Fruit fly (Drosophila melanogaster) whole organism, embryonic: ENCODE measurements around the gene CG34293.

ENCODE experiments used
- BEAF-32 ChIP-seq: fragments of 200-800 bp; sonication (Bioruptor generic); optimal IDR thresholded peaks from 3 replicates; lab custom pipeline; 2017; ENCODE audit warnings: missing biosample characterization, missing genetic modification characterization, mild to moderate bottlenecking, moderate library complexity, missing genetic modification reagents
- C15 ChIP-seq: fragments of 200-800 bp; sonication (Bioruptor generic); IDR thresholded peaks from 3 replicates; pipeline ENCODE4 v1.3.6; 2022; ENCODE audit warnings: missing biosample characterization, missing genetic modification characterization
- CG10274 ChIP-seq: fragments of 200-800 bp; sonication (Bioruptor generic); optimal IDR thresholded peaks from 3 replicates; lab custom pipeline; 2017; ENCODE audit warnings: missing biosample characterization, mild to moderate bottlenecking, missing genetic modification characterization
- CG10543 ChIP-seq: fragments of 200-800 bp; sonication (Bioruptor generic); optimal IDR thresholded peaks from 3 replicates; lab custom pipeline; 2017; ENCODE audit warnings: missing biosample characterization, mild to moderate bottlenecking, missing genetic modification characterization, moderate library complexity
- CG11093 ChIP-seq: fragments of 200-800 bp; sonication (Bioruptor generic); IDR thresholded peaks from 3 replicates; pipeline ENCODE4 v1.3.6; 2022; ENCODE audit warnings: missing biosample characterization, missing genetic modification characterization
- CG12104 ChIP-seq: fragments of 200-800 bp; sonication (Bioruptor generic); optimal IDR thresholded peaks from 3 replicates; lab custom pipeline; 2016; ENCODE audit warnings: missing biosample characterization, missing genetic modification characterization
- CG12299 ChIP-seq: fragments of 200-800 bp; sonication (Bioruptor generic); optimal IDR thresholded peaks from 2 replicates; lab custom pipeline; 2018; ENCODE audit warnings: missing biosample characterization, mild to moderate bottlenecking, missing genetic modification characterization
- CG13123 ChIP-seq: fragments of 200-800 bp; sonication (Bioruptor generic); optimal IDR thresholded peaks from 2 replicates; lab custom pipeline; 2016; ENCODE audit warnings: missing biosample characterization, missing genetic modification characterization
- CG13624 ChIP-seq: fragments of 200-800 bp; sonication (Bioruptor generic); optimal IDR thresholded peaks from 2 replicates; lab custom pipeline; 2016; ENCODE audit warnings: missing biosample characterization, missing genetic modification characterization
- CG13775 ChIP-seq: fragments of 200-800 bp; sonication (Bioruptor generic); optimal IDR thresholded peaks from 3 replicates; lab custom pipeline; 2017; ENCODE audit warnings: missing biosample characterization, mild to moderate bottlenecking, missing genetic modification characterization
- CG15269 ChIP-seq: fragments of 200-800 bp; sonication (Bioruptor generic); optimal IDR thresholded peaks from 2 replicates; lab custom pipeline; 2018; ENCODE audit warnings: missing biosample characterization, mild to moderate bottlenecking, missing genetic modification characterization, moderate library complexity
- CG15601 ChIP-seq: fragments of 200-800 bp; sonication (Bioruptor generic); optimal IDR thresholded peaks from 3 replicates; lab custom pipeline; 2019; ENCODE audit warnings: missing biosample characterization, mild to moderate bottlenecking, missing genetic modification characterization, moderate library complexity
- CG1603 ChIP-seq: fragments of 200-800 bp; sonication (Bioruptor generic); optimal IDR thresholded peaks from 2 replicates; lab custom pipeline; 2019; ENCODE audit warnings: missing biosample characterization, mild to moderate bottlenecking, missing genetic modification characterization, moderate library complexity
- CG17359 ChIP-seq: fragments of 200-800 bp; sonication (Bioruptor generic); optimal IDR thresholded peaks from 3 replicates; lab custom pipeline; 2018; ENCODE audit warnings: missing biosample characterization, mild to moderate bottlenecking, missing genetic modification characterization, moderate library complexity
- CG31365 ChIP-seq: fragments of 200-800 bp; sonication (Bioruptor generic); optimal IDR thresholded peaks from 2 replicates; lab custom pipeline; 2018; ENCODE audit warnings: missing biosample characterization, mild to moderate bottlenecking, missing genetic modification characterization
- CG31388 ChIP-seq: fragments of 200-800 bp; sonication (Bioruptor generic); optimal IDR thresholded peaks from 2 replicates; lab custom pipeline; 2016; ENCODE audit warnings: missing biosample characterization, missing genetic modification characterization
- CG31441 ChIP-seq: fragments of 200-800 bp; sonication (Bioruptor generic); IDR thresholded peaks from 2 replicates; pipeline ENCODE4 v1.3.6; 2022; ENCODE audit warnings: missing biosample characterization, missing genetic modification characterization
- CG32772 ChIP-seq: fragments of 200-800 bp; sonication (Bioruptor generic); IDR thresholded peaks from 2 replicates; pipeline ENCODE4 v1.3.6; 2022; ENCODE audit warnings: missing biosample characterization, missing genetic modification characterization
- CG34422 ChIP-seq: fragments of 200-800 bp; sonication (Bioruptor generic); IDR thresholded peaks from 3 replicates; pipeline ENCODE4 v1.3.6; 2022; ENCODE audit warnings: missing biosample characterization, missing genetic modification characterization
- CG4328 ChIP-seq: fragments of 200-800 bp; sonication (Bioruptor generic); optimal IDR thresholded peaks from 3 replicates; lab custom pipeline; 2017; ENCODE audit warnings: missing biosample characterization, missing genetic modification reagents, missing genetic modification characterization
- CG4854 ChIP-seq: fragments of 200-800 bp; sonication (Bioruptor generic); optimal IDR thresholded peaks from 2 replicates; lab custom pipeline; 2016; ENCODE audit warnings: missing biosample characterization, missing genetic modification characterization, inconsistent platforms
- CG5180 ChIP-seq: fragments of 200-800 bp; sonication (Bioruptor generic); optimal IDR thresholded peaks from 3 replicates; lab custom pipeline; 2017; ENCODE audit warnings: missing biosample characterization, missing genetic modification characterization, mild to moderate bottlenecking, moderate library complexity, missing genetic modification reagents
- CG7928 ChIP-seq: fragments of 200-800 bp; sonication (Bioruptor generic); optimal IDR thresholded peaks from 2 replicates; lab custom pipeline; 2017; ENCODE audit warnings: missing biosample characterization, mild to moderate bottlenecking, missing genetic modification characterization
- Camta ChIP-seq: fragments of 200-800 bp; sonication (Bioruptor generic); optimal IDR thresholded peaks from 2 replicates; lab custom pipeline; 2016; ENCODE audit warnings: missing biosample characterization, missing genetic modification characterization
- CkIIα-i1 ChIP-seq: fragments of 200-800 bp; sonication (Bioruptor generic); IDR thresholded peaks from 2 replicates; pipeline ENCODE4 v1.3.6; 2022; ENCODE audit warnings: missing biosample characterization, missing genetic modification characterization
- Eip74EF ChIP-seq, 2 experiments: fragments of 200-800 bp in 1 of 2; fragments of >200 bp in 1 of 2; sonication (Bioruptor generic) in 1 of 2; optimal IDR thresholded peaks; 2 replicates each; lab custom pipeline; 2017 to 2019; ENCODE audit warnings: missing biosample characterization in 2 of 2, missing genetic modification characterization in 2 of 2, mild to moderate bottlenecking in 1 of 2, moderate library complexity in 1 of 2
- Ets97D ChIP-seq: fragments of 200-800 bp; sonication (Bioruptor generic); optimal IDR thresholded peaks from 3 replicates; lab custom pipeline; 2016; ENCODE audit warnings: missing biosample characterization, missing genetic modification characterization
- H2.0 ChIP-seq: fragments of 200-800 bp; sonication (Bioruptor generic); IDR thresholded peaks from 2 replicates; pipeline ENCODE4 v1.3.6; 2022; ENCODE audit warnings: missing biosample characterization, missing genetic modification characterization
- Hr51 ChIP-seq, 2 experiments: fragments of 200-800 bp; sonication (Bioruptor generic); optimal IDR thresholded peaks; 2 replicates in 1 of 2; 3 replicates in 1 of 2; lab custom pipeline; 2016 to 2018; ENCODE audit warnings: missing biosample characterization in 2 of 2, missing genetic modification characterization in 2 of 2, mild to moderate bottlenecking in 1 of 2, moderate library complexity in 1 of 2
- Hr78 ChIP-seq, 2 experiments: fragments of 200-800 bp in 1 of 2; fragments of >200 bp in 1 of 2; sonication (Bioruptor generic) in 1 of 2; optimal IDR thresholded peaks; 2 replicates each; lab custom pipeline; 2017 to 2019; ENCODE audit warnings: missing biosample characterization in 2 of 2, missing genetic modification characterization in 2 of 2, mild to moderate bottlenecking in 1 of 2, moderate library complexity in 1 of 2
- Med ChIP-seq: fragments of 200-800 bp; sonication (Bioruptor generic); peaks from one replicate; lab custom pipeline; 2016; ENCODE audit warnings: missing biosample characterization, missing genetic modification characterization, mild to moderate bottlenecking, inconsistent platforms, moderate library complexity
- Ravus ChIP-seq: fragments of 200-800 bp; sonication (Bioruptor generic); IDR thresholded peaks from 2 replicates; pipeline ENCODE4 v1.3.6; 2022; ENCODE audit warnings: missing biosample characterization, missing genetic modification characterization
- Sin3A ChIP-seq: fragments of >200 bp; optimal IDR thresholded peaks from 2 replicates; lab custom pipeline; 2018
- Stat92E ChIP-seq, 3 experiments: fragments of >200 bp in 2 of 3; fragments of 200-800 bp in 1 of 3; sonication (Bioruptor generic) in 1 of 3; optimal IDR thresholded peaks; 2 replicates each; lab custom pipeline; 2017 to 2019; ENCODE audit warnings: missing biosample characterization in 3 of 3, missing genetic modification characterization in 3 of 3, mild to moderate bottlenecking in 1 of 3, moderate library complexity in 1 of 3
- Taf1 ChIP-seq: fragments of 200-800 bp; sonication (Bioruptor generic); IDR thresholded peaks from 2 replicates; pipeline ENCODE4 v1.3.6; 2022; ENCODE audit warnings: missing biosample characterization, missing genetic modification characterization
- ash1 ChIP-seq: fragments of 200-800 bp; sonication (Bioruptor generic); optimal IDR thresholded peaks from 2 replicates; lab custom pipeline; 2018; ENCODE audit warnings: missing biosample characterization, mild to moderate bottlenecking, missing genetic modification characterization
- az2 ChIP-seq: fragments of 200-800 bp; sonication (Bioruptor generic); optimal IDR thresholded peaks from 3 replicates; lab custom pipeline; 2016; ENCODE audit warnings: missing biosample characterization, missing genetic modification characterization
- chm ChIP-seq: fragments of 200-800 bp; sonication (Bioruptor generic); IDR thresholded peaks from 2 replicates; pipeline ENCODE4 v1.3.6; 2022; ENCODE audit warnings: missing biosample characterization, missing genetic modification characterization
- ci ChIP-seq: fragments of 200-800 bp; sonication (Bioruptor generic); IDR thresholded peaks from 3 replicates; pipeline ENCODE4 v1.3.6; 2022; ENCODE audit warnings: missing biosample characterization, missing genetic modification characterization
- fru ChIP-seq: fragments of >200 bp; optimal IDR thresholded peaks from 2 replicates; lab custom pipeline; 2017
- hkb ChIP-seq, 2 experiments: fragments of 200-800 bp in 1 of 2; fragments of >200 bp in 1 of 2; sonication (Bioruptor generic) in 1 of 2; IDR thresholded peaks in 1 of 2; optimal IDR thresholded peaks in 1 of 2; 2 replicates each; pipeline versions ENCODE4 v1.3.6 to Lab custom; 2017 to 2022; ENCODE audit warnings: missing biosample characterization in 1 of 2, missing genetic modification characterization in 1 of 2
- lov ChIP-seq, 2 experiments: fragments of 200-800 bp in 1 of 2; fragments of >200 bp in 1 of 2; sonication (Bioruptor generic) in 1 of 2; IDR thresholded peaks in 1 of 2; optimal IDR thresholded peaks in 1 of 2; 2 replicates in 1 of 2; 3 replicates in 1 of 2; pipeline versions ENCODE4 v1.3.6 to Lab custom; 2017 to 2022; ENCODE audit warnings: missing biosample characterization in 1 of 2, missing genetic modification characterization in 1 of 2
- nerfin-1 ChIP-seq: fragments of 200-800 bp; sonication (Bioruptor generic); optimal IDR thresholded peaks from 3 replicates; lab custom pipeline; 2019; ENCODE audit warnings: missing biosample characterization, mild to moderate bottlenecking, missing genetic modification characterization, moderate library complexity
- odd ChIP-seq: fragments of 200-800 bp; sonication (Bioruptor generic); optimal IDR thresholded peaks from 2 replicates; lab custom pipeline; 2017; ENCODE audit warnings: missing biosample characterization, mild to moderate bottlenecking, missing genetic modification characterization
- peb ChIP-seq: fragments of 200-800 bp; sonication (Bioruptor generic); IDR thresholded peaks from 2 replicates; pipeline ENCODE4 v1.3.6; 2022; ENCODE audit warnings: missing biosample characterization, missing genetic modification characterization
- repo ChIP-seq: fragments of 200-800 bp; sonication (Bioruptor generic); optimal IDR thresholded peaks from 2 replicates; lab custom pipeline; 2016; ENCODE audit warnings: missing biosample characterization, missing genetic modification characterization
- shn ChIP-seq: fragments of 200-800 bp; sonication (Bioruptor generic); optimal IDR thresholded peaks from 3 replicates; lab custom pipeline; 2016; ENCODE audit warnings: missing biosample characterization, missing genetic modification characterization
- sqz ChIP-seq: fragments of 200-800 bp; sonication (Bioruptor generic); optimal IDR thresholded peaks from 3 replicates; lab custom pipeline; 2018; ENCODE audit warnings: missing biosample characterization, mild to moderate bottlenecking, missing genetic modification characterization
- z ChIP-seq: fragments of 200-800 bp; sonication (Bioruptor generic); IDR thresholded peaks from 3 replicates; pipeline ENCODE4 v1.3.6; 2022; ENCODE audit warnings: missing biosample characterization, missing genetic modification characterization

CG34293 gene

DNA sequence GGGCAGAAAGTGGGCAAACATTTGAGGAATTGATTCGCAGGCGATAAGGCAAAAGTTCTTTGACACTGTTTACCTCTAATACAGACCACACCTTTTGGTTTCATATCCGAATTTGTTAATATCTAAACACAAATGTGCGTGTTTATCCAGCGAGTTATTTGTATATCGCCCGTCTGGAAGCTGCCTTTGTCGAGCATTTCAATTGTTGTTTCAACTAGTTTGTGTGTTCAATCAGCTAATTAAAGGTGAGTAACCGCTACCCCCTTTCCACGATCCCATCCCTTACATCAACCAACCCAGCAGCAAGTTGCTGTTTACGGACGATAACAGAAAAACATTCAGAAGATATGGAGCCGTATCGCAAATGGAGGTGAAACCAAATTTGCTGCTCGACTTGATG is 34.0 kb downstream of the CG34293 start (continued):
- TF ChIP-seq Eip74EF (GFP tag; optimal IDR thresholded peaks at IDR 0.05; lab: Kevin White, UChicago) (no peak), Stat92E (GFP tag; optimal IDR thresholded peaks at IDR 0.05; lab: Kevin White, UChicago) (no peak), nerfin-1 (tag; lab: Kevin White, UChicago) (no peak), H2.0 (0 out of 2 replicates have a peak, but pooled peaks have one; percentile 12), CG12299 (tag; lab: Kevin White, UChicago) (peak; percentile 8), CG31365 (tag; lab: Kevin White, UChicago) (peak; percentile 19), Sin3A (no peak), CG31388 (no peak), z (GFP tag; lab: Robert Waterston, UW) (no peak)

DNA sequence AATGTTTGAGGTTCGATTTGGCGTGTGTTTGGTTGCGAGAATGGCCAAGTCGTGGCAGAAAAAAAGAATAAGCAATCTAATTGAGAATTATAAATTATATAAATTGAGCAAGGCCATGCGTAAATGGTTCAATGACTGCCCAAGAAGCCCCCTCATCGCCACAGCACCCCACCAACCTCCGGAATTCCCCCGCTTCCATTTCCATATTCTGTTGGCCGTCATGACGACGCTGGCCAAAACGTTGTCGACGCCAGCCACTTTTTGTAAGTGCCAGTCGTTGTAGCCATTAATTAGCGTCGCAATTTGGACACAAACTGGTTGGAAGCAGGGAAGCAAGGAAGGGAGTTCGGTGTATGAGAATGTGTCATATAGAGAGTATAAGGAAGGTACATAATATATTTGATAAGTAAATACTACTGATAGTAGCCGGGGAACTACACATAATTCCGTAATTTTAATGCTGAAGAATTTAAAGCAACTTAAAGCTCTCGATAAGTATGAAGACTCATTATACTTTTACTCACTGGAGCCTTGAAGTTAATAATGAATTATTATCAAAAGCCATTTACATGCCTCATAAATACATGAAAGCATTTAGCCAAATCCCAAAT is 34.7 kb downstream of the CG34293 start:
- TF ChIP-seq CG10543 (GFP tag; lab: Kevin White, UChicago): peak; percentile 37
- TF ChIP-seq lov (optimal IDR thresholded peaks at IDR 0.05; lab: Kevin White, UChicago): no peak
- no peak for TF ChIP-seq lov (GFP tag; IDR thresholded peaks at IDR 0.05; lab: Robert Waterston, UW)
- peak; percentile 4 for TF ChIP-seq CG13624 (GFP tag; lab: Kevin White, UChicago)
- no peak for TF ChIP-seq CkIIα-i1 (GFP tag; lab: Robert Waterston, UW)
- TF ChIP-seq Taf1: no peak
- TF ChIP-seq peb (GFP tag; lab: Robert Waterston, UW): no peak
- TF ChIP-seq ci (GFP tag; lab: Robert Waterston, UW): no peak
- TF ChIP-seq CG13123 (GFP tag; lab: Kevin White, UChicago): no peak
- no peak for TF ChIP-seq CG17359 (tag; lab: Kevin White, UChicago)
- TF ChIP-seq CG15601 (tag; lab: Kevin White, UChicago): no peak
- no peak for TF ChIP-seq CG31441 (GFP tag; lab: Robert Waterston, UW)
- TF ChIP-seq Ravus (GFP tag; lab: Robert Waterston, UW): no peak
- no peak for TF ChIP-seq C15 (GFP tag; lab: Robert Waterston, UW)
- no peak for TF ChIP-seq sqz (GFP tag; lab: Kevin White, UChicago)
- TF ChIP-seq CG15269: peak; percentile 23
- TF ChIP-seq CG1603 (tag; lab: Kevin White, UChicago): no peak
- no peak for TF ChIP-seq CG11093 (GFP tag; lab: Robert Waterston, UW)
- peak; percentile 45 for TF ChIP-seq Med (GFP tag; lab: Kevin White, UChicago)
- TF ChIP-seq repo: no peak
- TF ChIP-seq CG12104 (GFP tag; lab: Kevin White, UChicago): no peak
- no peak for TF ChIP-seq CG7928
- no peak for TF ChIP-seq shn
- TF ChIP-seq CG4854 (GFP tag; lab: Kevin White, UChicago): no peak
- TF ChIP-seq CG5180 (GFP tag; lab: Kevin White, UChicago): no peak
- no peak for TF ChIP-seq chm
- TF ChIP-seq az2 (GFP tag; lab: Kevin White, UChicago): no peak
- TF ChIP-seq Hr78 (GFP tag; optimal IDR thresholded peaks at IDR 0.05; lab: Kevin White, UChicago): no peak
- no peak for TF ChIP-seq CG32772
- no peak for TF ChIP-seq Ets97D (GFP tag; lab: Kevin White, UChicago)
- no peak for TF ChIP-seq odd (GFP tag; lab: Kevin White, UChicago)
- no peak for TF ChIP-seq hkb (optimal IDR thresholded peaks at IDR 0.05; lab: Kevin White, UChicago)
- TF ChIP-seq hkb (GFP tag; IDR thresholded peaks at IDR 0.05; lab: Robert Waterston, UW): no peak
- no peak for TF ChIP-seq CG13775 (GFP tag; lab: Kevin White, UChicago)
- no peak for TF ChIP-seq CG4328 (GFP tag; lab: Kevin White, UChicago)
- no peak for TF ChIP-seq CG34422 (GFP tag; lab: Robert Waterston, UW)
- TF ChIP-seq Camta (GFP tag; lab: Kevin White, UChicago): no peak
- TF ChIP-seq CG10274 (GFP tag; lab: Kevin White, UChicago): no peak
- no peak for TF ChIP-seq ash1 (GFP tag; lab: Kevin White, UChicago)
- TF ChIP-seq fru (lab: Kevin White, UChicago): no peak
- no peak for TF ChIP-seq Hr51 (GFP tag; optimal IDR thresholded peaks at IDR 0.05; lab: Kevin White, UChicago)
- TF ChIP-seq BEAF-32 (GFP tag; lab: Kevin White, UChicago): no peak
